Fruit fly (Drosophila melanogaster) whole organism, embryonic: ENCODE data around the gene CG31559.

Experiments used
- ATbp ChIP-seq: fragments of 200-800 bp; sonication (Bioruptor generic); optimal IDR thresholded peaks from 2 replicates; lab custom pipeline; 2017; ENCODE audit warnings: missing biosample characterization, mild to moderate bottlenecking, missing genetic modification characterization, missing genetic modification reagents
- Ada2b ChIP-seq: fragments of 200-800 bp; sonication (Bioruptor generic); IDR thresholded peaks from 2 replicates; pipeline ENCODE4 v1.3.6; 2022; ENCODE audit warnings: missing biosample characterization, missing genetic modification characterization
- Asciz ChIP-seq: fragments of 200-800 bp; sonication (Bioruptor generic); optimal IDR thresholded peaks from 2 replicates; lab custom pipeline; 2017; ENCODE audit warnings: missing biosample characterization, mild to moderate bottlenecking, missing genetic modification characterization, missing genetic modification reagents
- Bdp1 ChIP-seq: fragments of 200-800 bp; sonication (Bioruptor generic); optimal IDR thresholded peaks from 3 replicates; lab custom pipeline; 2016; ENCODE audit warnings: missing biosample characterization, missing genetic modification characterization
- Blimp-1 ChIP-seq: fragments of 200-800 bp; sonication (Bioruptor generic); optimal IDR thresholded peaks from 3 replicates; lab custom pipeline; 2018; ENCODE audit warnings: missing biosample characterization, missing genetic modification characterization, mild to moderate bottlenecking, moderate library complexity, missing genetic modification reagents
- Bteb2 ChIP-seq: fragments of 200-800 bp; sonication (Bioruptor generic); optimal IDR thresholded peaks from 2 replicates; lab custom pipeline; 2016; ENCODE audit warnings: missing biosample characterization, missing genetic modification characterization
- CG10979 ChIP-seq: fragments of 200-800 bp; sonication (Bioruptor generic); optimal IDR thresholded peaks from 2 replicates; lab custom pipeline; 2018; ENCODE audit warnings: missing biosample characterization, mild to moderate bottlenecking, missing genetic modification characterization, moderate library complexity
- CG11560 ChIP-seq: fragments of 200-800 bp; sonication (Bioruptor generic); IDR thresholded peaks from 3 replicates; pipeline ENCODE4 v1.3.6; 2022; ENCODE audit warnings: missing biosample characterization, missing genetic modification characterization
- CG12071 ChIP-seq: fragments of 200-800 bp; sonication (Bioruptor generic); optimal IDR thresholded peaks from 3 replicates; lab custom pipeline; 2018; ENCODE audit warnings: missing biosample characterization, mild to moderate bottlenecking, missing genetic modification characterization
- CG12236 ChIP-seq: fragments of 200-800 bp; sonication (Bioruptor generic); optimal IDR thresholded peaks from 2 replicates; lab custom pipeline; 2016; ENCODE audit warnings: missing biosample characterization, missing genetic modification characterization
- CG12769 ChIP-seq: fragments of 200-800 bp; sonication (Bioruptor generic); optimal IDR thresholded peaks from 2 replicates; lab custom pipeline; 2019; ENCODE audit warnings: missing biosample characterization, mild to moderate bottlenecking, missing genetic modification characterization, moderate library complexity
- CG14050 ChIP-seq: fragments of 200-800 bp; sonication (Bioruptor generic); IDR thresholded peaks from 3 replicates; pipeline ENCODE4 v1.3.6; 2022; ENCODE audit warnings: missing biosample characterization, missing genetic modification characterization
- CG15269 ChIP-seq: fragments of 200-800 bp; sonication (Bioruptor generic); optimal IDR thresholded peaks from 2 replicates; lab custom pipeline; 2018; ENCODE audit warnings: missing biosample characterization, mild to moderate bottlenecking, missing genetic modification characterization, moderate library complexity
- CG16815 ChIP-seq: fragments of 200-800 bp; sonication (Bioruptor generic); optimal IDR thresholded peaks from 3 replicates; lab custom pipeline; 2017; ENCODE audit warnings: missing biosample characterization, mild to moderate bottlenecking, missing genetic modification characterization
- CG18262 ChIP-seq: fragments of 200-800 bp; optimal IDR thresholded peaks from 3 replicates; lab custom pipeline; 2019; ENCODE audit warnings: missing biosample characterization, mild to moderate bottlenecking, missing genetic modification characterization, moderate library complexity
- CG18476 ChIP-seq: fragments of 200-800 bp; sonication (Bioruptor generic); optimal IDR thresholded peaks from 2 replicates; lab custom pipeline; 2016; ENCODE audit warnings: missing biosample characterization, mild to moderate bottlenecking, missing genetic modification characterization
- CG2678 ChIP-seq: fragments of 200-800 bp; sonication (Bioruptor generic); optimal IDR thresholded peaks from 3 replicates; lab custom pipeline; 2019; ENCODE audit warnings: missing biosample characterization, mild to moderate bottlenecking, missing genetic modification characterization, moderate library complexity
- CG32532 ChIP-seq: fragments of 200-800 bp; sonication (Bioruptor generic); IDR thresholded peaks from 2 replicates; pipeline ENCODE4 v1.3.6; 2022; ENCODE audit warnings: missing biosample characterization, missing genetic modification characterization
- CG4854 ChIP-seq: fragments of 200-800 bp; sonication (Bioruptor generic); optimal IDR thresholded peaks from 2 replicates; lab custom pipeline; 2016; ENCODE audit warnings: missing biosample characterization, missing genetic modification characterization, inconsistent platforms
- CG7357 ChIP-seq: fragments of 200-800 bp; sonication (Bioruptor generic); IDR thresholded peaks from 3 replicates; pipeline ENCODE4 v1.3.6; 2022; ENCODE audit warnings: missing biosample characterization, missing genetic modification characterization
- CG7372 ChIP-seq: fragments of 200-800 bp; sonication (Bioruptor generic); IDR thresholded peaks from 2 replicates; pipeline ENCODE4 v1.3.6; 2022; ENCODE audit warnings: missing biosample characterization, missing genetic modification characterization
- CG8290 ChIP-seq, 3 experiments: fragments of 200-800 bp; sonication (Bioruptor generic); optimal IDR thresholded peaks; 2 replicates each; lab custom pipeline; 2016 to 2019; ENCODE audit warnings: missing biosample characterization in 3 of 3, missing genetic modification characterization in 3 of 3, mild to moderate bottlenecking in 2 of 3, moderate library complexity in 1 of 3
- CG8765 ChIP-seq: fragments of 200-800 bp; sonication (Bioruptor generic); IDR thresholded peaks from 2 replicates; pipeline ENCODE4 v1.3.6; 2022; ENCODE audit warnings: missing biosample characterization, missing genetic modification characterization
- CG8944 ChIP-seq: fragments of 200-800 bp; sonication (Bioruptor generic); optimal IDR thresholded peaks from 3 replicates; lab custom pipeline; 2016; ENCODE audit warnings: missing biosample characterization, missing genetic modification characterization
- CG9797 ChIP-seq: fragments of 200-800 bp; sonication (Bioruptor generic); optimal IDR thresholded peaks from 3 replicates; lab custom pipeline; 2018; ENCODE audit warnings: missing biosample characterization, mild to moderate bottlenecking, missing genetic modification characterization
- CHES-1-like ChIP-seq: fragments of 200-800 bp; sonication (Bioruptor generic); optimal IDR thresholded peaks from 2 replicates; lab custom pipeline; 2016; ENCODE audit warnings: missing biosample characterization, missing genetic modification characterization
- D19B ChIP-seq: fragments of 200-800 bp; sonication (Bioruptor generic); optimal IDR thresholded peaks from 2 replicates; lab custom pipeline; 2017; ENCODE audit warnings: missing biosample characterization, mild to moderate bottlenecking, missing genetic modification characterization
- Dip3 ChIP-seq: fragments of 200-800 bp; sonication (Bioruptor generic); optimal IDR thresholded peaks from 3 replicates; lab custom pipeline; 2016; ENCODE audit warnings: missing biosample characterization, missing genetic modification characterization
- E2f2 ChIP-seq: fragments of 200-800 bp; sonication (Bioruptor generic); IDR thresholded peaks from 2 replicates; pipeline ENCODE4 v1.3.6; 2022; ENCODE audit warnings: missing biosample characterization, missing genetic modification characterization
- Ets65A ChIP-seq: fragments of 200-800 bp; sonication (Bioruptor generic); peaks from one replicate; lab custom pipeline; 2016; ENCODE audit warnings: missing biosample characterization, missing genetic modification characterization
- MBD-R2 ChIP-seq: fragments of 200-800 bp; sonication (Bioruptor generic); IDR thresholded peaks from 2 replicates; pipeline ENCODE4 v1.3.6; 2022; ENCODE audit warnings: missing biosample characterization, missing genetic modification characterization
- MTF-1 ChIP-seq: fragments of 200-800 bp; sonication (Bioruptor generic); optimal IDR thresholded peaks from 2 replicates; lab custom pipeline; 2018; ENCODE audit warnings: missing biosample characterization, mild to moderate bottlenecking, missing genetic modification characterization, borderline replicate concordance
- Meics ChIP-seq: fragments of 200-800 bp; sonication (Bioruptor generic); optimal IDR thresholded peaks from 2 replicates; lab custom pipeline; 2017; ENCODE audit warnings: missing biosample characterization, mild to moderate bottlenecking, missing genetic modification characterization
- Ravus ChIP-seq: fragments of 200-800 bp; sonication (Bioruptor generic); IDR thresholded peaks from 2 replicates; pipeline ENCODE4 v1.3.6; 2022; ENCODE audit warnings: missing biosample characterization, missing genetic modification characterization
- Sin3A ChIP-seq: fragments of >200 bp; optimal IDR thresholded peaks from 2 replicates; lab custom pipeline; 2018
- Sox102F ChIP-seq: fragments of 200-800 bp; sonication (Bioruptor generic); optimal IDR thresholded peaks from 2 replicates; lab custom pipeline; 2018; ENCODE audit warnings: missing biosample characterization, mild to moderate bottlenecking, missing genetic modification characterization, moderate library complexity
- Usf ChIP-seq: fragments of 200-800 bp; sonication (Bioruptor generic); optimal IDR thresholded peaks from 2 replicates; lab custom pipeline; 2017; ENCODE audit warnings: missing genotype, missing biosample characterization, missing genetic modification characterization
- ato ChIP-seq: fragments of 200-800 bp; sonication (Bioruptor generic); IDR thresholded peaks from 2 replicates; pipeline ENCODE4 v1.3.6; 2022; ENCODE audit warnings: missing biosample characterization, missing genetic modification characterization; ENCODE audit not compliant: partially characterized antibody
- ci ChIP-seq: fragments of 200-800 bp; sonication (Bioruptor generic); IDR thresholded peaks from 3 replicates; pipeline ENCODE4 v1.3.6; 2022; ENCODE audit warnings: missing biosample characterization, missing genetic modification characterization
- ewg ChIP-seq: fragments of 200-800 bp; sonication (Bioruptor generic); optimal IDR thresholded peaks from 3 replicates; lab custom pipeline; 2017; ENCODE audit warnings: mild to moderate bottlenecking, missing biosample characterization, missing genetic modification reagents, missing genetic modification characterization
- ftz-f1 ChIP-seq: fragments of 200-800 bp; sonication (Bioruptor generic); optimal IDR thresholded peaks from 2 replicates; lab custom pipeline; 2016; ENCODE audit warnings: missing biosample characterization, missing genetic modification characterization
- gcm ChIP-seq: fragments of 200-800 bp; sonication (Bioruptor generic); optimal IDR thresholded peaks from 2 replicates; lab custom pipeline; 2019; ENCODE audit warnings: missing biosample characterization, mild to moderate bottlenecking, missing genetic modification characterization, moderate library complexity
- jigr1 ChIP-seq: fragments of 200-800 bp; sonication (Bioruptor generic); IDR thresholded peaks from 3 replicates; pipeline ENCODE4 v1.3.6; 2022; ENCODE audit warnings: missing biosample characterization, missing genetic modification characterization
- jing ChIP-seq: fragments of 200-800 bp; sonication (Bioruptor generic); optimal IDR thresholded peaks from 2 replicates; lab custom pipeline; 2018; ENCODE audit warnings: missing biosample characterization, mild to moderate bottlenecking, missing genetic modification characterization
- lab ChIP-seq: fragments of 200-800 bp; sonication (Bioruptor generic); optimal IDR thresholded peaks from 3 replicates; lab custom pipeline; 2017; ENCODE audit warnings: missing biosample characterization, missing genetic modification characterization, mild to moderate bottlenecking, moderate library complexity, missing genetic modification reagents
- lilli ChIP-seq: fragments of 200-800 bp; sonication (Bioruptor generic); optimal IDR thresholded peaks from 3 replicates; lab custom pipeline; 2016; ENCODE audit warnings: missing biosample characterization, missing genetic modification characterization
- peb ChIP-seq: fragments of 200-800 bp; sonication (Bioruptor generic); IDR thresholded peaks from 2 replicates; pipeline ENCODE4 v1.3.6; 2022; ENCODE audit warnings: missing biosample characterization, missing genetic modification characterization
- sens ChIP-seq: fragments of 200-800 bp; sonication (Bioruptor generic); peaks from one replicate; lab custom pipeline; 2016; ENCODE audit warnings: missing biosample characterization, missing genetic modification characterization
- sima ChIP-seq: fragments of 200-800 bp; sonication (Bioruptor generic); optimal IDR thresholded peaks from 2 replicates; lab custom pipeline; 2016; ENCODE audit warnings: missing biosample characterization, missing genetic modification characterization
- ssp ChIP-seq: fragments of 200-800 bp; sonication (Bioruptor generic); IDR thresholded peaks from 2 replicates; pipeline ENCODE4 v1.3.6; 2022; ENCODE audit warnings: missing biosample characterization, missing genetic modification characterization
- stwl ChIP-seq: fragments of 200-800 bp; sonication (Bioruptor generic); optimal IDR thresholded peaks from 3 replicates; lab custom pipeline; 2018; ENCODE audit warnings: missing biosample characterization, mild to moderate bottlenecking, missing genetic modification characterization, moderate library complexity
- usp ChIP-seq: fragments of >200 bp; optimal IDR thresholded peaks from 2 replicates; lab custom pipeline; 2017; ENCODE audit warnings: missing biosample characterization, missing genetic modification characterization
- vvl ChIP-seq: fragments of 200-800 bp; sonication (Bioruptor generic); IDR thresholded peaks from 2 replicates; pipeline ENCODE4 v1.3.6; 2022; ENCODE audit warnings: missing biosample characterization, missing genetic modification characterization
- wor ChIP-seq: fragments of 200-800 bp; sonication (Bioruptor generic); IDR thresholded peaks from 2 replicates; pipeline ENCODE4 v1.3.6; 2022; ENCODE audit warnings: missing biosample characterization, missing genetic modification characterization

Gene CG31559

dm6 chr3R:6203000-6203399, 46.0 kb upstream of the CG31559 start (continued):
- peak; percentile 36 for TF ChIP-seq Asciz (GFP tag; lab: Kevin White, UChicago)
- no peak for TF ChIP-seq ssp (GFP tag; lab: Robert Waterston, UW)
- TF ChIP-seq peb (GFP tag; lab: Robert Waterston, UW) = no peak
- no peak for TF ChIP-seq MBD-R2
- TF ChIP-seq vvl (GFP tag; lab: Robert Waterston, UW) = peak; percentile 74; the same call in 1 of the 2 replicates
- TF ChIP-seq CG14050 = no peak
- no peak for TF ChIP-seq CG18262 (tag; lab: Kevin White, UChicago)
- no peak for TF ChIP-seq CG12236 (GFP tag; lab: Kevin White, UChicago)
- no peak for TF ChIP-seq CG4854
- peak; percentile 44 for TF ChIP-seq CG12071
- TF ChIP-seq lilli = no peak
- TF ChIP-seq CG7372 = no peak
- no peak for TF ChIP-seq CG15269
- peak; percentile 69 for TF ChIP-seq ATbp
- TF ChIP-seq CG16815 (GFP tag; lab: Kevin White, UChicago) = no peak
- peak; percentile 52 for TF ChIP-seq CG12769 (tag; lab: Kevin White, UChicago)
- TF ChIP-seq CG2678 = peak; percentile 33
- no peak for TF ChIP-seq CG18476 (GFP tag; lab: Kevin White, UChicago)
- no peak for TF ChIP-seq CG9797
- TF ChIP-seq Usf = no peak
- peak; percentile 21 for TF ChIP-seq lab (GFP tag; lab: Kevin White, UChicago)
- TF ChIP-seq CHES-1-like (GFP tag; lab: Kevin White, UChicago) = no peak
- TF ChIP-seq Ravus (GFP tag; lab: Robert Waterston, UW) = no peak
- TF ChIP-seq wor (GFP tag; lab: Robert Waterston, UW) = no peak
- peak; percentile 80; the same call in 2 of the 3 replicates for TF ChIP-seq ci (GFP tag; lab: Robert Waterston, UW)
- TF ChIP-seq D19B = no peak
- no peak for TF ChIP-seq ftz-f1 (GFP tag; lab: Kevin White, UChicago)
- TF ChIP-seq E2f2 (GFP tag; lab: Robert Waterston, UW) = no peak
- no peak for TF ChIP-seq CG32532 (GFP tag; lab: Robert Waterston, UW)
- no peak for TF ChIP-seq usp (GFP tag; lab: Kevin White, UChicago)
- no peak for TF ChIP-seq CG8290 (GFP tag; optimal IDR thresholded peaks at IDR 0.05; lab: Kevin White, UChicago)
- TF ChIP-seq CG8290 (tag; optimal IDR thresholded peaks at IDR 0.05; lab: Kevin White, UChicago) = peak in 1 of 2 experiments; percentile 15
- TF ChIP-seq Sin3A = no peak
- no peak for TF ChIP-seq Bdp1 (GFP tag; lab: Kevin White, UChicago)
- TF ChIP-seq stwl (tag; lab: Kevin White, UChicago) = no peak
- no peak for TF ChIP-seq CG11560 (tag; lab: Robert Waterston, UW)

- no peak for TF ChIP-seq Dip3 (GFP tag; lab: Kevin White, UChicago)
- no peak for TF ChIP-seq jing (GFP tag; lab: Kevin White, UChicago)
- TF ChIP-seq CG8944 = no peak
- no peak for TF ChIP-seq Ada2b
- no peak for TF ChIP-seq CG7357
- TF ChIP-seq gcm (GFP tag; lab: Kevin White, UChicago) = no peak
- TF ChIP-seq sens (GFP tag; lab: Kevin White, UChicago) = peak; percentile 34
- TF ChIP-seq jigr1 (GFP tag; lab: Robert Waterston, UW) = no peak
- TF ChIP-seq Bteb2 (GFP tag; lab: Kevin White, UChicago) = no peak
- TF ChIP-seq CG8765 (GFP tag; lab: Robert Waterston, UW) = no peak
- TF ChIP-seq Sox102F (GFP tag; lab: Kevin White, UChicago) = peak; percentile 36
- peak; percentile 77 for TF ChIP-seq Ets65A (GFP tag; lab: Kevin White, UChicago)
- peak; percentile 31 for TF ChIP-seq Blimp-1 (GFP tag; lab: Kevin White, UChicago)
- no peak for TF ChIP-seq CG10979 (tag; lab: Kevin White, UChicago)
- no peak for TF ChIP-seq Meics (GFP tag; lab: Kevin White, UChicago)
- no peak for TF ChIP-seq ewg (GFP tag; lab: Kevin White, UChicago)
- TF ChIP-seq ato (GFP tag; lab: Robert Waterston, UW) = no peak
- TF ChIP-seq sima = no peak
- TF ChIP-seq MTF-1 = no peak
These were observed 42.7 kb upstream of the CG31559 start for dm6 chr3R:6199717-6200116.
